Worm (Caenorhabditis elegans) whole organism, young adult: ENCODE measurements around the gene R04F11.5.

ENCODE experiments used
- B0019.2 ChIP-seq: fragments of 200-800 bp; sonication (Bioruptor generic); conservative IDR thresholded peaks from 2 replicates; pipeline ENCODE4 v1.3.6; 2022; ENCODE audit warnings: missing genetic modification reagents, missing genetic modification characterization, missing compliant biosample characterization
- C06A6.2 ChIP-seq: fragments of 200-800 bp; sonication (Bioruptor generic); conservative IDR thresholded peaks from 2 replicates; pipeline ENCODE4 v1.3.6; 2022; ENCODE audit warnings: missing genetic modification characterization, missing compliant biosample characterization
- F55B11.4 ChIP-seq: sonication (generic microtip); optimal IDR thresholded peaks from 2 replicates; lab custom pipeline; 2016; ENCODE audit warnings: missing compliant biosample characterization, missing genetic modification characterization, borderline replicate concordance; ENCODE audit not compliant: insufficient read depth
- ZK185.1 ChIP-seq: sonication (generic microtip); optimal IDR thresholded peaks from 2 replicates; lab custom pipeline; 2016; ENCODE audit warnings: mild to moderate bottlenecking, missing genetic modification characterization, missing compliant biosample characterization; ENCODE audit not compliant: poor library complexity, severe bottlenecking
- aptf-2 ChIP-seq: fragments of 200-800 bp; sonication (Bioruptor generic); conservative IDR thresholded peaks from 2 replicates; pipeline ENCODE4 v1.3.6; 2022; ENCODE audit warnings: missing genetic modification reagents, missing genetic modification characterization, missing compliant biosample characterization
- atf-7 ChIP-seq: sonication (generic microtip); optimal IDR thresholded peaks from 2 replicates; lab custom pipeline; 2017; ENCODE audit warnings: mild to moderate bottlenecking, missing genetic modification characterization, missing compliant biosample characterization
- attf-5 ChIP-seq: fragments of 200-800 bp; sonication (Bioruptor generic); optimal IDR thresholded peaks from 2 replicates; lab custom pipeline; 2018; ENCODE audit warnings: mild to moderate bottlenecking, missing genetic modification characterization, missing compliant biosample characterization
- ceh-27 ChIP-seq: fragments of 200-800 bp; sonication (Bioruptor generic); optimal IDR thresholded peaks from 2 replicates; lab custom pipeline; 2018; ENCODE audit warnings: mild to moderate bottlenecking, missing genetic modification characterization, moderate library complexity, missing compliant biosample characterization
- ceh-58 ChIP-seq: fragments of 200-800 bp; sonication (Bioruptor generic); IDR thresholded peaks from 2 replicates; pipeline ENCODE4 v1.3.6; 2022; ENCODE audit warnings: missing genetic modification characterization, missing compliant biosample characterization
- ceh-79 ChIP-seq: sonication (generic microtip); optimal IDR thresholded peaks from 2 replicates; lab custom pipeline; 2017; ENCODE audit warnings: mild to moderate bottlenecking, missing genetic modification characterization, missing compliant biosample characterization
- ceh-91 ChIP-seq: fragments of 200-800 bp; sonication (Bioruptor generic); IDR thresholded peaks from 2 replicates; pipeline ENCODE4 v1.3.6; 2022; ENCODE audit warnings: missing genetic modification reagents, missing genetic modification characterization, missing compliant biosample characterization
- him-1 ChIP-seq: sonication (generic microtip); optimal IDR thresholded peaks from 2 replicates; lab custom pipeline; 2016; ENCODE audit warnings: missing genotype, missing genetic modification reagents, missing genetic modification characterization, missing compliant biosample characterization
- hmg-20 ChIP-seq: fragments of 200-800 bp; sonication (Bioruptor generic); IDR thresholded peaks from 2 replicates; pipeline ENCODE4 v1.3.6; 2022; ENCODE audit warnings: missing genetic modification reagents, missing genetic modification characterization, missing compliant biosample characterization
- hsf-1 ChIP-seq: fragments of 200-800 bp; sonication (Bioruptor generic); IDR thresholded peaks from 2 replicates; pipeline ENCODE4 v1.3.6; 2022; ENCODE audit warnings: missing genetic modification reagents, missing genetic modification characterization, missing compliant biosample characterization
- let-607 ChIP-seq, 2 experiments: fragments of 200-800 bp in 1 of 2; sonication (Bioruptor generic) in 1 of 2; sonication (generic microtip) in 1 of 2; optimal IDR thresholded peaks; 2 replicates each; lab custom pipeline; 2016 to 2018; ENCODE audit warnings: mild to moderate bottlenecking in 2 of 2, missing compliant biosample characterization in 2 of 2, missing genetic modification characterization in 2 of 2, moderate library complexity in 2 of 2, missing genotype in 1 of 2
- lin-26 ChIP-seq: fragments of 200-800 bp; sonication (Bioruptor generic); IDR thresholded peaks from 2 replicates; pipeline ENCODE4 v1.3.6; 2022; ENCODE audit warnings: missing genetic modification reagents, missing genetic modification characterization, missing compliant biosample characterization
- lin-35 ChIP-seq, 3 experiments: fragments of 150-350 bp in 2 of 3; sonication (generic microtip) in 1 of 3; optimal IDR thresholded peaks; 2 replicates each; lab custom pipeline; 2014 to 2018; ENCODE audit warnings: missing biosample characterization in 3 of 3, missing genetic modification characterization in 3 of 3, missing genetic modification reagents in 3 of 3
- lin-54 ChIP-seq: fragments of 200-800 bp; sonication (Bioruptor generic); optimal IDR thresholded peaks from 2 replicates; lab custom pipeline; 2018; ENCODE audit warnings: mild to moderate bottlenecking, missing genetic modification characterization, missing compliant biosample characterization
- lir-1 ChIP-seq: fragments of 200-800 bp; sonication (Bioruptor generic); conservative IDR thresholded peaks from 2 replicates; pipeline ENCODE4 v1.3.6; 2022; ENCODE audit warnings: missing genetic modification reagents, missing genetic modification characterization, missing compliant biosample characterization
- madf-3 ChIP-seq: fragments of 200-800 bp; sonication (Bioruptor generic); IDR thresholded peaks from 2 replicates; pipeline ENCODE4 v1.3.6; 2022; ENCODE audit warnings: missing genetic modification reagents, missing genetic modification characterization, missing compliant biosample characterization
- madf-8 ChIP-seq: fragments of 200-800 bp; sonication (Bioruptor generic); conservative IDR thresholded peaks from 2 replicates; pipeline ENCODE4 v1.3.6; 2022; ENCODE audit warnings: missing genetic modification reagents, missing genetic modification characterization, missing compliant biosample characterization
- nfya-1 ChIP-seq: sonication (generic microtip); optimal IDR thresholded peaks from 2 replicates; lab custom pipeline; 2017; ENCODE audit warnings: antibody characterized with exemption, missing compliant biosample characterization, missing genetic modification characterization, borderline replicate concordance; ENCODE audit not compliant: insufficient read depth
- nhr-80 ChIP-seq: sonication (generic microtip); optimal IDR thresholded peaks from 2 replicates; lab custom pipeline; 2016; ENCODE audit warnings: missing genetic modification characterization, missing compliant biosample characterization
- pbrm-1 ChIP-seq: fragments of 200-800 bp; sonication (Bioruptor generic); IDR thresholded peaks from 2 replicates; pipeline ENCODE4 v1.3.6; 2022; ENCODE audit warnings: missing genetic modification reagents, missing genetic modification characterization, missing compliant biosample characterization
- repo-1 ChIP-seq: sonication (generic microtip); optimal IDR thresholded peaks from 2 replicates; lab custom pipeline; 2017; ENCODE audit warnings: mild to moderate bottlenecking, missing genetic modification characterization, missing compliant biosample characterization
- sdz-38 ChIP-seq: sonication (generic microtip); optimal IDR thresholded peaks from 2 replicates; lab custom pipeline; 2016; ENCODE audit warnings: missing genotype, missing genetic modification characterization, missing compliant biosample characterization
- sea-2 ChIP-seq: fragments of 200-800 bp; sonication (Bioruptor generic); IDR thresholded peaks from 2 replicates; pipeline ENCODE4 v1.3.6; 2022; ENCODE audit warnings: missing genetic modification characterization, missing compliant biosample characterization
- snpc-1.1 ChIP-seq: sonication (generic microtip); optimal IDR thresholded peaks from 2 replicates; lab custom pipeline; 2017; ENCODE audit warnings: missing genetic modification characterization, mild to moderate bottlenecking, missing compliant biosample characterization, antibody characterized with exemption, moderate library complexity, missing genotype, missing genetic modification reagents; ENCODE audit not compliant: insufficient read depth
- snpc-3.4 ChIP-seq: sonication (generic microtip); optimal IDR thresholded peaks from 2 replicates; lab custom pipeline; 2017; ENCODE audit warnings: missing genetic modification characterization, mild to moderate bottlenecking, missing compliant biosample characterization, antibody characterized with exemption, moderate library complexity, missing genotype, missing genetic modification reagents
- snpc-4 ChIP-seq, 5 experiments: fragments of 150-350 bp in 1 of 5; sonication (generic microtip) in 4 of 5; optimal IDR thresholded peaks; 2 replicates each; lab custom pipeline; 2014 to 2018; ENCODE audit warnings: missing genetic modification characterization in 5 of 5, missing biosample characterization in 3 of 5, antibody characterized with exemption in 2 of 5, mild to moderate bottlenecking in 2 of 5, missing compliant biosample characterization in 2 of 5, missing genotype in 2 of 5, moderate library complexity in 2 of 5, missing genetic modification reagents in 1 of 5
- somi-1 ChIP-seq: fragments of 200-800 bp; sonication (Bioruptor generic); optimal IDR thresholded peaks from 2 replicates; lab custom pipeline; 2018; ENCODE audit warnings: mild to moderate bottlenecking, missing genetic modification characterization, missing compliant biosample characterization
- sptf-2 ChIP-seq: fragments of 200-800 bp; sonication (Bioruptor generic); optimal IDR thresholded peaks from 2 replicates; lab custom pipeline; 2018; ENCODE audit warnings: mild to moderate bottlenecking, missing genetic modification characterization, missing compliant biosample characterization
- unc-62 ChIP-seq: fragments of 150-350 bp; optimal IDR thresholded peaks from 2 replicates; lab custom pipeline; 2014; ENCODE audit warnings: missing biosample characterization, missing genetic modification reagents, missing genetic modification characterization
- zfh-2 ChIP-seq: fragments of 200-800 bp; sonication (Bioruptor generic); conservative IDR thresholded peaks from 2 replicates; pipeline ENCODE4 v1.3.6; 2022; ENCODE audit warnings: missing genetic modification reagents, missing genetic modification characterization, missing compliant biosample characterization
- ztf-18 ChIP-seq: sonication (generic microtip); optimal IDR thresholded peaks from 2 replicates; lab custom pipeline; 2016; ENCODE audit warnings: missing genotype, mild to moderate bottlenecking, missing genetic modification characterization, missing compliant biosample characterization
- ztf-25 ChIP-seq: fragments of 200-800 bp; sonication (Bioruptor generic); IDR thresholded peaks from 2 replicates; pipeline ENCODE4 v1.3.6; 2022; ENCODE audit warnings: missing genetic modification reagents, missing genetic modification characterization, missing compliant biosample characterization
- ztf-28 ChIP-seq: fragments of 200-800 bp; sonication (Bioruptor generic); IDR thresholded peaks from 2 replicates; pipeline ENCODE4 v1.3.6; 2022; ENCODE audit warnings: missing genetic modification reagents, missing genetic modification characterization, missing compliant biosample characterization

The R04F11.5 gene

ce11 chrV:12300166-12300565 is 17.7 kb downstream of the R04F11.5 start (continued):
- no peak for TF ChIP-seq zfh-2 (GFP tag; lab: Robert Waterston, UW)
- TF ChIP-seq lin-54: peak; percentile 12
- no peak for TF ChIP-seq C06A6.2 (GFP tag; lab: Robert Waterston, UW)
- TF ChIP-seq ceh-27 (GFP tag; lab: Kevin White, UChicago): peak; percentile 34
- no peak for TF ChIP-seq atf-7 (tag; lab: Kevin White, UChicago)
- TF ChIP-seq ZK185.1 (tag; lab: Kevin White, UChicago): peak; percentile 43
- TF ChIP-seq sptf-2 (GFP tag; lab: Kevin White, UChicago): no peak
- peak; percentile 50 for TF ChIP-seq somi-1 (GFP tag; lab: Kevin White, UChicago)
- TF ChIP-seq sdz-38 (tag; lab: Kevin White, UChicago): no peak
- peak; percentile 48 for TF ChIP-seq attf-5 (GFP tag; lab: Kevin White, UChicago)
- no peak for TF ChIP-seq ceh-58 (GFP tag; lab: Robert Waterston, UW)
- peak; percentile 59 for TF ChIP-seq nhr-80
- TF ChIP-seq repo-1 (tag; lab: Kevin White, UChicago): peak; percentile 15
- no peak for TF ChIP-seq ceh-79
- TF ChIP-seq unc-62: peak; percentile 46
- no peak for TF ChIP-seq him-1 (tag; lab: Kevin White, UChicago)
- no peak for TF ChIP-seq madf-8 (GFP tag; lab: Robert Waterston, UW)
- no peak for TF ChIP-seq lin-26 (GFP tag; lab: Robert Waterston, UW)
- no peak for TF ChIP-seq sea-2 (GFP tag; lab: Robert Waterston, UW)
- peak in 1 of 2 experiments; percentile 14 for TF ChIP-seq let-607 (tag; optimal IDR thresholded peaks at IDR 0.05; lab: Kevin White, UChicago)
- TF ChIP-seq B0019.2 (GFP tag; lab: Robert Waterston, UW): no peak
- TF ChIP-seq snpc-1.1 (tag; lab: Kevin White, UChicago): no peak
- no peak for TF ChIP-seq snpc-4 (GFP tag; optimal IDR thresholded peaks at IDR 0.05; lab: Kevin White, UChicago)
- TF ChIP-seq snpc-4 (tag; optimal IDR thresholded peaks at IDR 0.05; lab: Kevin White, UChicago): peak in 1 of 4 experiments; percentile 29
- TF ChIP-seq ztf-18 (tag; lab: Kevin White, UChicago): peak; percentile 9
- no peak for TF ChIP-seq lin-35 (GFP tag; optimal IDR thresholded peaks at IDR 0.05; lab: Kevin White, UChicago)

DNA sequence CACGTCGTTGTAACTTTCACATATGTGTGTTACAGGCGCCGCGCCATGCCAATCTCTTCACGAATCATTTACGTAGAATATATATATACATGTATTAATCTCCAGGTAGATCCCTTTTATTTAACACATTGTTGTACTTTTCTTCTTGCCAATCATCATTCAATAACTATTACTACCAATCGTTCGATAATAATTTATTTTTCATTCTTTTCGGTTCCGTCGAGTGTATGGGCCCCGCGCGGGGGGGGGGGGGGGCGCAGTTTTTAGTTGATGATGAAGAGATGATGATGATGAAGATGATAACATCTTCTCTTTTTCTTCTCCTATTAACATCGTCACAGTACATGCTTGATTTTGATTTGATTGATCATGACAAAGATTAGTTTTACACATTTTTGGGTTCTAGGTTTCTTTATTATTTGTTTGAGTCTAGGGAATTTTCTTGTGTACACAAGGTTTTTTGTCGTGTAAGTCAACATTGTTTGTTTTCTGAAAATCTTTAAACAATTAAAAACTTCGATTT is 18.5 kb downstream of the R04F11.5 start:
- no peak for TF ChIP-seq ztf-28
- TF ChIP-seq ztf-18 (tag; lab: Kevin White, UChicago): no peak

ce11 chrV:12298184-12298583 is 19.6 kb downstream of the R04F11.5 start:
- no peak for TF ChIP-seq lir-1 (GFP tag; lab: Robert Waterston, UW)
- TF ChIP-seq ZK185.1 (tag; lab: Kevin White, UChicago): no peak
- peak; percentile 80 for TF ChIP-seq nhr-80

DNA sequence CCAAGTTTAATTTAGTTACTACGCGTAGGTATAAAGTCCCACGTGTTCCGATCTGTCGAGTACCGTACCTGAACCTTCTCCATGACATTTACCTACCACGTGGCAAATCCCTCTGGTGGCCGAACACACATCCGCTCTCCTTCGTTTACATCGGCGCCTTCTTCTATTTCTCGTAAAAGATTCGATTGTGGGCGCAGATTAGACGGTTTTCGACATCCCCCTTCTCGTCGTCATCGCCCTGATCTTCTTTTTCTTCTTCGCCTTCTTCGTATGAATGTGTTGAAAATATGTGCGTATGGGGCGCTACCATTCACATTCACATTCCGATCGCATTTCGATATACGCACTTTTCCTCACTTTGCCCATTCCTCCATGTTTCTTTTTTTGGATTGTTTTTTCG is 21.0 kb downstream of the R04F11.5 start:
- TF ChIP-seq snpc-3.4 (tag; lab: Kevin White, UChicago): no peak
- no peak for TF ChIP-seq ceh-91 (GFP tag; lab: Robert Waterston, UW)
- no peak for TF ChIP-seq ztf-25 (GFP tag; lab: Robert Waterston, UW)
- no peak for TF ChIP-seq hsf-1
- TF ChIP-seq pbrm-1: no peak
- no peak for TF ChIP-seq madf-3 (GFP tag; lab: Robert Waterston, UW)
- no peak for TF ChIP-seq aptf-2 (GFP tag; lab: Robert Waterston, UW)
- TF ChIP-seq F55B11.4 (tag; lab: Kevin White, UChicago): no peak
- no peak for TF ChIP-seq lin-35 (GFP tag; optimal IDR thresholded peaks at IDR 0.05; lab: Kevin White, UChicago)
- no peak for TF ChIP-seq nfya-1 (tag; lab: Kevin White, UChicago)
- TF ChIP-seq hmg-20 (GFP tag; lab: Robert Waterston, UW): no peak
- TF ChIP-seq, all 124 proteins: peak for 0
